Worm (Caenorhabditis elegans) whole organism, L3 larva: ENCODE results near the gene cft-1.
A peak's percentile ranks its signal among the peaks of the same experiment; 100 is the strongest.

ENCODE experiments used
- elt-2 ChIP-seq: sonication (generic microtip); optimal IDR thresholded peaks from 2 replicates; lab custom pipeline; 2016; ENCODE audit warnings: missing genetic modification reagents, mild to moderate bottlenecking, missing genetic modification characterization, missing compliant biosample characterization
- eor-1 ChIP-seq, 2 experiments: fragments of 150-350 bp; optimal IDR thresholded peaks; 2 replicates each; lab custom pipeline; 2014 to 2018; ENCODE audit warnings: missing biosample characterization in 2 of 2, missing genetic modification characterization in 2 of 2
- fos-1 ChIP-seq: fragments of 150-350 bp; optimal IDR thresholded peaks from 2 replicates; lab custom pipeline; 2014; ENCODE audit warnings: missing biosample characterization, missing genetic modification characterization
- jun-1 ChIP-seq: fragments of 150-350 bp; optimal IDR thresholded peaks from 2 replicates; lab custom pipeline; 2014; ENCODE audit warnings: missing biosample characterization, missing genetic modification reagents, missing genetic modification characterization
- mdl-1 ChIP-seq: fragments of 150-350 bp; optimal IDR thresholded peaks from 2 replicates; lab custom pipeline; 2014; ENCODE audit warnings: missing biosample characterization, missing genetic modification characterization
- nhr-12 ChIP-seq: fragments of 150-350 bp; optimal IDR thresholded peaks from 2 replicates; lab custom pipeline; 2014; ENCODE audit warnings: missing biosample characterization, missing genetic modification characterization
- nhr-25 ChIP-seq: sonication (generic microtip); optimal IDR thresholded peaks from 2 replicates; lab custom pipeline; 2017; ENCODE audit warnings: missing biosample characterization, missing genetic modification characterization
- nhr-76 ChIP-seq: fragments of 150-350 bp; sonication (generic microtip); optimal IDR thresholded peaks from 5 replicates; lab custom pipeline; 2014; ENCODE audit warnings: missing biosample characterization, missing genetic modification characterization
- nhr-77 ChIP-seq: fragments of 150-350 bp; optimal IDR thresholded peaks from 2 replicates; lab custom pipeline; 2014; ENCODE audit warnings: missing biosample characterization, missing genetic modification characterization
- unc-62 ChIP-seq: fragments of 150-350 bp; sonication (generic microtip); optimal IDR thresholded peaks from 4 replicates; lab custom pipeline; 2014; ENCODE audit warnings: missing biosample characterization, missing genetic modification reagents, missing genetic modification characterization
- zag-1 ChIP-seq: fragments of 150-350 bp; optimal IDR thresholded peaks from 2 replicates; lab custom pipeline; 2014; ENCODE audit warnings: missing biosample characterization, missing genetic modification characterization

DNA sequence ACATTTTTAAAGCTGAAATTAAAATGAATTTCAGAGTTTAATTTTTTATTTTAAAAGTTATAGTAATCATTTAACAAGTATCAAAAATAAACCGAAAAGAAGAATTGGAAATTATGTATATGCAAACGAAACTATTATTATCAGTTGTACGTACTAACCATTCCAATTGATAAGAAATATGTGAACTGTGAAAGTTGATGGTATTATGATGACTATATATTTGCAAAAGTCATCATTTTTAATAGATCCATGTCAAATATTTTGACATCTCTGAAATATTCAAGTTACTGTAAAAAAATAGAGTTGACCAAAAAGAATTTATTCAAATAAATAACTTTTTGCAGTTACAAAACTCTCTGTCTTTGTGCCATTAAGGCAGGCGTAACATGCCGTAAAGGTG is 9.5 kb downstream of the cft-1 start, which contains the start of gene ugt-48:
- TF ChIP-seq elt-2 (tag; lab: Kevin White, UChicago): peak; percentile 33
- no peak for TF ChIP-seq zag-1 (tag; lab: Kevin White, UChicago)
- TF ChIP-seq jun-1 (tag; lab: Kevin White, UChicago): no peak
- no peak for TF ChIP-seq unc-62 (GFP tag; lab: Kevin White, UChicago)
- TF ChIP-seq nhr-77 (tag; lab: Kevin White, UChicago): no peak
- no peak for TF ChIP-seq eor-1 (tag; optimal IDR thresholded peaks at IDR 0.05; lab: Kevin White, UChicago)
- TF ChIP-seq fos-1 (tag; lab: Kevin White, UChicago): no peak
- no peak for TF ChIP-seq mdl-1 (tag; lab: Kevin White, UChicago)
- TF ChIP-seq nhr-25 (tag; lab: Kevin White, UChicago): no peak
- TF ChIP-seq nhr-12 (tag; lab: Kevin White, UChicago): no peak
- no peak for TF ChIP-seq nhr-76
